Worm (Caenorhabditis elegans): ENCODE data around the gene cest-9.2.

cest-9.2 gene

ce11 chrX:12200577-12200976, 21.3 kb upstream of the cest-9.2 start:
- no peak for TF ChIP-seq M03D4.4 (tag; optimal IDR thresholded peaks at IDR 0.05)
- no peak for TF ChIP-seq tbx-8 (GFP tag; optimal IDR thresholded peaks at IDR 0.05)
- TF ChIP-seq sem-2 (GFP tag; optimal IDR thresholded peaks at IDR 0.05): no peak
- TF ChIP-seq unc-62 (GFP tag; optimal IDR thresholded peaks at IDR 0.05): no peak
- TF ChIP-seq cnd-1 (tag; optimal IDR thresholded peaks at IDR 0.05): no peak
- TF ChIP-seq bed-3 (GFP tag; optimal IDR thresholded peaks at IDR 0.05): no peak
- no peak for TF ChIP-seq snpc-4 (tag; optimal IDR thresholded peaks at IDR 0.05)
- no peak for TF ChIP-seq lin-32 (GFP tag; optimal IDR thresholded peaks at IDR 0.05)
- no peak for TF ChIP-seq lin-13 (tag; optimal IDR thresholded peaks at IDR 0.05)
- TF ChIP-seq unc-39 (tag; optimal IDR thresholded peaks at IDR 0.05): no peak
- no peak for TF ChIP-seq sptf-1 (tag; optimal IDR thresholded peaks at IDR 0.05)
- no peak for TF ChIP-seq nhr-12 (tag; optimal IDR thresholded peaks at IDR 0.05)
- no peak for TF ChIP-seq pha-4 (tag; optimal IDR thresholded peaks at IDR 0.05)
- TF ChIP-seq mls-2 (tag; optimal IDR thresholded peaks at IDR 0.05): no peak

DNA sequence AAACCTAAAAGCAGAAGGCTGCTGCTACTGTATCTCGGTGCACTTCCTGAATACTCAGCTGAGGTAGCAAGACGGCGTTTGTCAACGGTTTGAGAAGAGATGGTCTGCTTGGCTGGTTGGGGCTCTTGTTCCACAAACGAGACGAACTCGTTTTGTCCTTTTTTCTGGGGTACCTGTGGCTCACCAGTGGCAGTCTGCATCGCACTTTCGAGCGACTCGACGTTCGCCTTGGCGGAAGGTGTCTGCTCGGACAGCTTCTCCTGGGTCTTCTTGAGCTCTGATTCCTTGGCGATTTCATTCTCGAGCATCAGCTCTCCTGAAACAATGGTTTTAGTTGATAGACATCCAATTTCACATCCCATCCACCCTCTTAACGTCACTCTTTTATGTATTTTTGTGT, 20.5 kb upstream of the cest-9.2 start:
- no peak for TF ChIP-seq drap-1 (GFP tag; optimal IDR thresholded peaks at IDR 0.05)
- no peak for TF ChIP-seq lin-32 (GFP tag; optimal IDR thresholded peaks at IDR 0.05)
- TF ChIP-seq nhr-237 (tag; optimal IDR thresholded peaks at IDR 0.05): no peak
- no peak for TF ChIP-seq lin-13 (tag; optimal IDR thresholded peaks at IDR 0.05)
- TF ChIP-seq sem-2 (GFP tag; optimal IDR thresholded peaks at IDR 0.05): no peak
- TF ChIP-seq hlh-1 (tag; optimal IDR thresholded peaks at IDR 0.05): no peak
- no peak for TF ChIP-seq nhr-12 (tag; optimal IDR thresholded peaks at IDR 0.05)
- TF ChIP-seq M03D4.4 (tag; optimal IDR thresholded peaks at IDR 0.05): no peak
- TF ChIP-seq unc-120 (tag; optimal IDR thresholded peaks at IDR 0.05; ENCODE audit: poor library complexity, severe bottlenecking): no peak
- TF ChIP-seq unc-39 (tag; optimal IDR thresholded peaks at IDR 0.05): no peak
- TF ChIP-seq ces-1 (GFP tag; optimal IDR thresholded peaks at IDR 0.05): no peak
- no peak for TF ChIP-seq mls-2 (tag; optimal IDR thresholded peaks at IDR 0.05)
- no peak for TF ChIP-seq ham-2 (GFP tag; optimal IDR thresholded peaks at IDR 0.05)
- TF ChIP-seq bed-3 (GFP tag; optimal IDR thresholded peaks at IDR 0.05): no peak
- no peak for TF ChIP-seq ceh-39 (tag; optimal IDR thresholded peaks at IDR 0.05)

- no peak for TF ChIP-seq mep-1 (tag; optimal IDR thresholded peaks at IDR 0.05)
- TF ChIP-seq ces-1 (GFP tag; optimal IDR thresholded peaks at IDR 0.05): peak; percentile 32
Measured at ce11 chrX:12201840-12202239, 20.1 kb upstream of the cest-9.2 start.

DNA sequence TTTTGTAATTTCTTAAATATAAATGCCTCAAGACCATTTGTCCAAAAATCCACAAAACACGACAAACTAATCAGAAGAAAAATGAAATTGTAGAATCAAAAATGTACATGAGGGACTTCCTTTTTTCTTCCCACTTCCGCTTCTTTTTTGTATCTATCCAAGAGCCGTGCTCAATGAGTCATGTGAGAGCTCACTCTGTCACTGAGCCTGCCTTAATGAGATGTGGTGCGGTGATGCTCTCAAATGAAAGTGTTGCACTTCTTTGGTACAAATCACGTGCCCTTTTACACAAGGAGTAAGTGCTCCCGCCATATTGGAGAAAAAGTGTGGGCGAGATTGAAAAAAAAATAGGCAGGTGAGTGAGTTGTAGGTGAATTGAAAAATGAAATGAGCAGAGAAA, 17.6 kb upstream of the cest-9.2 start:
- TF ChIP-seq ham-2 (GFP tag; optimal IDR thresholded peaks at IDR 0.05) (no peak), ces-1 (GFP tag; optimal IDR thresholded peaks at IDR 0.05) (no peak), nhr-237 (tag; optimal IDR thresholded peaks at IDR 0.05) (no peak), lin-13 (tag; optimal IDR thresholded peaks at IDR 0.05) (no peak)

- TF ChIP-seq sptf-1 (tag; optimal IDR thresholded peaks at IDR 0.05): peak; percentile 54
- TF ChIP-seq mep-1 (tag; optimal IDR thresholded peaks at IDR 0.05): peak; percentile 33
- peak; percentile 11 for TF ChIP-seq mls-2 (tag; optimal IDR thresholded peaks at IDR 0.05)
- no peak for TF ChIP-seq ham-2 (GFP tag; optimal IDR thresholded peaks at IDR 0.05)
- TF ChIP-seq ces-1 (GFP tag; optimal IDR thresholded peaks at IDR 0.05): peak; percentile 51
- TF ChIP-seq nhr-76 (tag; optimal IDR thresholded peaks at IDR 0.05): no peak
Measured at ce11 chrX:12205478-12206059, 16.3 kb upstream of the cest-9.2 start.

DNA sequence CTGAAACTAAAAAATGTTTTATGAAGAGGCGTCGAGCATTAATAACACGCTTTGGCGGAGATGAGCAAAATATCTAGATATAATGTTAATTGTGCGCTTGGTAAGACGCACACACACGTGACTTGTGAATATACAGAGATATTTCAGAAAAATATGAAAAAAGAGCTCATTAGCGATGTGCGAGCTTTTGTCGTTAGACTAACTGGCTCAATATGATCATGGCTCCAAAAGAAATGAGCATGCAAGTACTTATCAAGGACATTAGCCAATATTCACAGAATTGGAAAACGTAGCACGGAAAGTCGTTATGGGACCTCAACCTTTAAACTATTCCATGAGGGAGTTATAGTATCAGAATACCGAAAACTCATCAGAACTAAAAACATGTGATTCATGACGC, 14.8 kb upstream of the cest-9.2 start:
- no peak for TF ChIP-seq ztf-11 (tag; optimal IDR thresholded peaks at IDR 0.05)
- TF ChIP-seq pha-4 (tag; optimal IDR thresholded peaks at IDR 0.05): no peak
- no peak for TF ChIP-seq bed-3 (GFP tag; optimal IDR thresholded peaks at IDR 0.05)
- no peak for TF ChIP-seq zip-8 (tag; optimal IDR thresholded peaks at IDR 0.05)
- TF ChIP-seq tbx-8 (GFP tag; optimal IDR thresholded peaks at IDR 0.05): no peak
- TF ChIP-seq elt-3 (tag; optimal IDR thresholded peaks at IDR 0.05): no peak
- TF ChIP-seq ceh-39 (tag; optimal IDR thresholded peaks at IDR 0.05): no peak
